Worm (Caenorhabditis elegans) whole organism, L4 larva: Measurements from ENCODE around the gene gem-1.

ENCODE experiments used
- R02D3.7 ChIP-seq: fragments of 150-350 bp; sonication (generic microtip); optimal IDR thresholded peaks from 3 replicates; lab custom pipeline; 2014; ENCODE audit warnings: missing biosample characterization, missing genetic modification characterization
- ZK546.5 ChIP-seq, 2 experiments: sonication (generic microtip); optimal IDR thresholded peaks; 2 replicates each; lab custom pipeline; 2017; ENCODE audit warnings: missing biosample characterization in 2 of 2, missing genetic modification characterization in 2 of 2
- egl-27 ChIP-seq: sonication (generic microtip); optimal IDR thresholded peaks from 3 replicates; lab custom pipeline; 2017; ENCODE audit warnings: missing biosample characterization, missing genetic modification reagents, missing genetic modification characterization
- lim-7 ChIP-seq: fragments of 200-800 bp; sonication (Bioruptor generic); IDR thresholded peaks from 2 replicates; pipeline ENCODE4 v1.3.6; 2022; ENCODE audit warnings: missing genetic modification characterization, missing compliant biosample characterization
- lin-15B ChIP-seq: fragments of 150-350 bp; sonication (generic microtip); optimal IDR thresholded peaks from 3 replicates; lab custom pipeline; 2014; ENCODE audit warnings: missing biosample characterization, missing genetic modification characterization
- mdl-1 ChIP-seq, 2 experiments: fragments of 150-350 bp in 1 of 2; sonication (generic microtip) in 1 of 2; optimal IDR thresholded peaks; 2 replicates each; lab custom pipeline; 2014 to 2017; ENCODE audit warnings: missing biosample characterization in 2 of 2, missing genetic modification characterization in 2 of 2
- nhr-11 ChIP-seq: fragments of 150-350 bp; optimal IDR thresholded peaks from 2 replicates; lab custom pipeline; 2014; ENCODE audit warnings: missing biosample characterization, missing genetic modification characterization
- nhr-25 ChIP-seq: sonication (generic microtip); optimal IDR thresholded peaks from 2 replicates; lab custom pipeline; 2017; ENCODE audit warnings: missing genetic modification characterization, mild to moderate bottlenecking, missing compliant biosample characterization, antibody characterized with exemption, moderate library complexity, borderline replicate concordance; ENCODE audit not compliant: insufficient read depth
- spr-1 ChIP-seq: sonication (generic microtip); optimal IDR thresholded peaks from 2 replicates; lab custom pipeline; 2016; ENCODE audit warnings: mild to moderate bottlenecking, missing genetic modification characterization, missing compliant biosample characterization
- tra-1 ChIP-seq: fragments of 200-800 bp; sonication (Bioruptor generic); IDR thresholded peaks from 2 replicates; pipeline ENCODE4 v1.3.6; 2022; ENCODE audit warnings: missing genetic modification reagents, missing genetic modification characterization, missing compliant biosample characterization
- unc-62 ChIP-seq, 3 experiments: fragments of 150-350 bp in 1 of 3; sonication (generic microtip); optimal IDR thresholded peaks in 2 of 3; peaks in 1 of 3; 1 replicate in 1 of 3; 2 replicates in 2 of 3; lab custom pipeline; 2014 to 2017; ENCODE audit warnings: missing biosample characterization in 3 of 3, missing genetic modification characterization in 3 of 3, missing genetic modification reagents in 3 of 3, missing genotype in 1 of 3
- ztf-11 ChIP-seq: fragments of 150-350 bp; optimal IDR thresholded peaks from 2 replicates; lab custom pipeline; 2014; ENCODE audit warnings: missing biosample characterization, missing genetic modification characterization

DNA sequence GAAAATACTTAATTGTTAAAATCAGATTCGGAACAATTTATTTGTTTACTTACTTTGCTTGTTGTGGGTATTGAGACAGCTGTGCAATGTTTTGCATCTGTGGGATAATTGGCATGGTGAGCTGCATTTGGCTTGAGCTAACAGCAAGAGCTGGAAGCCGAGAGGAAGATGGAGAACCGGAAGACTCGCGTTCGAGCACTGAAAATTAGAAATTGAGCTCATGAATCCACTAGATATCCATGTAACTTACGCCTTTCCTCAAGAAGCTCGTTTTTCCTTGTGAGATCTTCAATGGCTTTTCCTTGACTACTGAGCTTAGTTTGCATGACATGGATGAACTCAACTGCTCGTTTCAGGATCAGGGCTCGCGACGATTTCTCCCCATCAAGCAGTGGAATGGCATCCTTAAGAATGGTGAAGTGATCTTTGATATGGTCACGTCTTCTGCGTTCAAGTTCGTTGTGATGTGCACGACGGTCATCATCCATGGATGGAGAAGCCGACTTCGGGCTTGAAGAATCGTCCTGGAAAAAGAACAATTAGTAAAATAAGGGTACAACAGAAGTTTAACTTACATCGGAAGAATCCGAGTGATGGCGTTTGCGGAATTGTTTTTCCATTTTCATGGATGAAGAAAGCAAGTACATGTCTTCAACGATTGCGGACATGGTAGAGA, 26.5 kb downstream of the gem-1 start:
- peak in 1 of 2 experiments; percentile 53 for TF ChIP-seq unc-62 (GFP tag; optimal IDR thresholded peaks at IDR 0.05 in 1 of 2; lab: Kevin White, UChicago)
- TF ChIP-seq unc-62 (tag; optimal IDR thresholded peaks at IDR 0.05; lab: Kevin White, UChicago) = no peak
- TF ChIP-seq nhr-25 (tag; lab: Kevin White, UChicago) = no peak
- no peak for TF ChIP-seq ZK546.5 (tag; optimal IDR thresholded peaks at IDR 0.05; lab: Kevin White, UChicago)
- no peak for TF ChIP-seq mdl-1 (tag; optimal IDR thresholded peaks at IDR 0.05; lab: Kevin White, UChicago)
- TF ChIP-seq egl-27 (tag; lab: Kevin White, UChicago) = no peak
- TF ChIP-seq lin-15B (tag; lab: Kevin White, UChicago) = no peak
- no peak for TF ChIP-seq ztf-11
- no peak for TF ChIP-seq R02D3.7 (tag; lab: Kevin White, UChicago)
- TF ChIP-seq tra-1 (GFP tag; lab: Robert Waterston, UW) = 0 out of 2 replicates have a peak, but pooled peaks have one; percentile 5
- no peak for TF ChIP-seq spr-1 (tag; lab: Kevin White, UChicago)
- no peak for TF ChIP-seq lim-7 (GFP tag; lab: Robert Waterston, UW)
- TF ChIP-seq nhr-11 (tag; lab: Kevin White, UChicago) = no peak
